Worm (Caenorhabditis elegans): ENCODE data around the gene nas-38.

DNA sequence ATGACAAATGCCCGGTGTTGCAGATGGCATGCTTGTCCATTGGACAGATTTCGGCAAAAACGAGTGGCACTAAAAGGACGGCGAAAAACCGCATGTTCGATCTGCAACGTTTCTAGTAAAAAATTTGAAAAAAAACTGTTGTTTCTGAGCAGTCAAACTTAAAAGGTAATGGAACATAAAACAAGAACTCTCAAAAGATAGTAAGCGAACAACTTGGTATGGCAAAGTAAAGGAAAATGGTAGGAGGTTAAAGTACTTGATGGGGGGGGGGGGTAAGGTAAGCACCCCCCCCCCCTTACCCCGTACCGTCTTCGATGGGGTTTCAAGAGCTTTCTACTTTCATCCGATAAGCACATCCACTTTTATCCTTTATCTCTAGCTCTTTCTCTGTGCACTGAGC is 50.4 kb downstream of the nas-38 start, which contains the start of gene F13C5.5:
- TF ChIP-seq pag-3 (tag; optimal IDR thresholded peaks at IDR 0.05; ENCODE audit: borderline replicate concordance) (no peak), ceh-14 (tag; optimal IDR thresholded peaks at IDR 0.05) (no peak)
